Worm (Caenorhabditis elegans): Measurements from ENCODE around the gene Y57G7A.11.

Y57G7A.11 gene

ce11 chrII:1246855-1247259, 29.8 kb downstream of the Y57G7A.11 start (continued):
- peak; percentile 97 for TF ChIP-seq lsy-12 (tag; optimal IDR thresholded peaks at IDR 0.05)
- TF ChIP-seq nhr-77 (tag; optimal IDR thresholded peaks at IDR 0.05): peak; percentile 44
- TF ChIP-seq lin-39 (tag; optimal IDR thresholded peaks at IDR 0.05): peak; percentile 89
- peak; percentile 2 for TF ChIP-seq zag-1 (tag; optimal IDR thresholded peaks at IDR 0.05)
- TF ChIP-seq skn-1 (tag; optimal IDR thresholded peaks at IDR 0.05): peak; percentile 64
- no peak for TF ChIP-seq nhr-12 (tag; optimal IDR thresholded peaks at IDR 0.05)
- TF ChIP-seq elt-3 (tag; optimal IDR thresholded peaks at IDR 0.05): peak in 1 of 3 experiments; percentile 54
- TF ChIP-seq fkh-10 (GFP tag; optimal IDR thresholded peaks at IDR 0.05): no peak
- peak; percentile 78 for TF ChIP-seq elt-1 (tag; optimal IDR thresholded peaks at IDR 0.05)
- peak; percentile 96 for TF ChIP-seq nhr-25 (tag; optimal IDR thresholded peaks at IDR 0.05)
- peak; percentile 85 for TF ChIP-seq tbx-2 (tag; optimal IDR thresholded peaks at IDR 0.05)
- no peak for TF ChIP-seq eor-1 (tag; optimal IDR thresholded peaks at IDR 0.05)
- TF ChIP-seq nhr-43 (tag; optimal IDR thresholded peaks at IDR 0.05; ENCODE audit: poor library complexity, severe bottlenecking): peak; percentile 94
- TF ChIP-seq nfya-1 (tag; optimal IDR thresholded peaks at IDR 0.05; ENCODE audit: insufficient read depth): peak; percentile 91
- TF ChIP-seq nhr-237 (tag; optimal IDR thresholded peaks at IDR 0.05): no peak
- peak; percentile 19 for TF ChIP-seq pqm-1 (tag; optimal IDR thresholded peaks at IDR 0.05)
- TF ChIP-seq ceh-9 (tag; optimal IDR thresholded peaks at IDR 0.05): no peak
- peak; percentile 96 for TF ChIP-seq nhr-23 (tag; optimal IDR thresholded peaks at IDR 0.05)
- peak; percentile 77 for TF ChIP-seq R02D3.7 (tag; optimal IDR thresholded peaks at IDR 0.05)

- TF ChIP-seq nhr-77 (tag; optimal IDR thresholded peaks at IDR 0.05) (no peak), pha-4 (tag; optimal IDR thresholded peaks at IDR 0.05) (peak; percentile 61)
Measured at ce11 chrII:1245783-1246182, 30.9 kb downstream of the Y57G7A.11 start.

DNA sequence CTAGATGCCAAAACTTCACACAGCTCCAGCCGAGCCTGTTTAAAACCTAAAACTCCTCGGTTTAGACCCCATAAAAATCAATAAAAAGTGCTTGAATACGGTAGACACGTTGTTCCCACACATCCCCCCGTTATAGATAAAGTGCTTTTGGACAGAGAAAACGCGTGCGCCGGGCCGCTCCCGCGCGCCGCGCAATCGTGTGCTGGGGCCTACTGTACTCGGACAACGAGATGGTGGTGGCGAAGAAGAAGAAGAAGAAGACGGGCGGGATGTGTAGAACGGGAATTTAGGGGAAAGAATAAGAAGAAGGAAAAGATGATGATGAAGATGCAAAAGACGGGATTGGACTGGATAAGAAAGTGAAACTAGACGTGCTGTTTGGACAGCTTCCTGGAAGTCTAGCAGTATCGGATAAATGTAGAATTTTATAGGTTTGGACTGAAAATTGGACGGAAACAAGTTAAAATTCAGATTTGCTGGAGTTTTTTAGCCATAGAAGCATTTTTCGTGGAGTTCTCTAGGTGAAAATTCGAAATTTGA, 32.2 kb downstream of the Y57G7A.11 start:
- peak; percentile 54 for TF ChIP-seq nhr-25 (tag; optimal IDR thresholded peaks at IDR 0.05)
- peak; percentile 55 for TF ChIP-seq ama-1 (optimal IDR thresholded peaks at IDR 0.05)
- no peak for TF ChIP-seq nhr-77 (tag; optimal IDR thresholded peaks at IDR 0.05)
- no peak for TF ChIP-seq zag-1 (tag; optimal IDR thresholded peaks at IDR 0.05)
- no peak for TF ChIP-seq nhr-237 (tag; optimal IDR thresholded peaks at IDR 0.05)
- no peak for TF ChIP-seq lin-39 (tag; optimal IDR thresholded peaks at IDR 0.05)
- TF ChIP-seq nhr-43 (tag; optimal IDR thresholded peaks at IDR 0.05; ENCODE audit: poor library complexity, severe bottlenecking): peak; percentile 42
- no peak for TF ChIP-seq nhr-28 (tag; optimal IDR thresholded peaks at IDR 0.05)
- TF ChIP-seq lsy-12 (tag; optimal IDR thresholded peaks at IDR 0.05): peak; percentile 77
- TF ChIP-seq nhr-76 (tag; optimal IDR thresholded peaks at IDR 0.05): no peak
- no peak for TF ChIP-seq fkh-2 (tag; optimal IDR thresholded peaks at IDR 0.05)
- peak; percentile 32 for TF ChIP-seq nhr-23 (tag; optimal IDR thresholded peaks at IDR 0.05)
- TF ChIP-seq sea-2 (GFP tag; optimal IDR thresholded peaks at IDR 0.05): no peak
- TF ChIP-seq nhr-12 (tag; optimal IDR thresholded peaks at IDR 0.05): no peak
- no peak for TF ChIP-seq ztf-4 (tag; optimal IDR thresholded peaks at IDR 0.05)
- TF ChIP-seq ztf-11 (tag; optimal IDR thresholded peaks at IDR 0.05): no peak

- TF ChIP-seq eor-1 (tag; optimal IDR thresholded peaks at IDR 0.05) (no peak), nhr-43 (tag; optimal IDR thresholded peaks at IDR 0.05; ENCODE audit: poor library complexity, severe bottlenecking) (peak; percentile 15), ceh-16 (tag; optimal IDR thresholded peaks at IDR 0.05) (no peak), pqm-1 (tag; optimal IDR thresholded peaks at IDR 0.05) (no peak), nhr-23 (tag; optimal IDR thresholded peaks at IDR 0.05) (peak; percentile 28), ceh-28 (tag; optimal IDR thresholded peaks at IDR 0.05) (peak; percentile 46), nfya-1 (tag; optimal IDR thresholded peaks at IDR 0.05; ENCODE audit: insufficient read depth) (peak; percentile 67), lin-39 (tag; optimal IDR thresholded peaks at IDR 0.05) (peak; percentile 82), lsy-12 (tag; optimal IDR thresholded peaks at IDR 0.05) (peak; percentile 83), nhr-67 (tag; optimal IDR thresholded peaks at IDR 0.05) (no peak), snpc-4 (tag; optimal IDR thresholded peaks at IDR 0.05) (peak; percentile 28), hmg-11 (tag; optimal IDR thresholded peaks at IDR 0.05) (peak; percentile 49), nhr-28 (tag; optimal IDR thresholded peaks at IDR 0.05) (no peak), elt-1 (tag; optimal IDR thresholded peaks at IDR 0.05) (peak; percentile 6), pha-4 (tag; optimal IDR thresholded peaks at IDR 0.05) (peak; percentile 73), sea-2 (GFP tag; optimal IDR thresholded peaks at IDR 0.05) (peak; percentile 42), tbx-2 (tag; optimal IDR thresholded peaks at IDR 0.05) (no peak), egl-5 (tag; optimal IDR thresholded peaks at IDR 0.05) (peak; percentile 42)
Measured at ce11 chrII:1242475-1242874, 34.2 kb downstream of the Y57G7A.11 start.

All from whole organism, L3 larva.